Fruit fly (Drosophila melanogaster): ENCODE results near the gene CG32269.
A peak's percentile ranks its signal among the peaks of the same experiment; 100 is the strongest.

The CG32269 gene

DNA sequence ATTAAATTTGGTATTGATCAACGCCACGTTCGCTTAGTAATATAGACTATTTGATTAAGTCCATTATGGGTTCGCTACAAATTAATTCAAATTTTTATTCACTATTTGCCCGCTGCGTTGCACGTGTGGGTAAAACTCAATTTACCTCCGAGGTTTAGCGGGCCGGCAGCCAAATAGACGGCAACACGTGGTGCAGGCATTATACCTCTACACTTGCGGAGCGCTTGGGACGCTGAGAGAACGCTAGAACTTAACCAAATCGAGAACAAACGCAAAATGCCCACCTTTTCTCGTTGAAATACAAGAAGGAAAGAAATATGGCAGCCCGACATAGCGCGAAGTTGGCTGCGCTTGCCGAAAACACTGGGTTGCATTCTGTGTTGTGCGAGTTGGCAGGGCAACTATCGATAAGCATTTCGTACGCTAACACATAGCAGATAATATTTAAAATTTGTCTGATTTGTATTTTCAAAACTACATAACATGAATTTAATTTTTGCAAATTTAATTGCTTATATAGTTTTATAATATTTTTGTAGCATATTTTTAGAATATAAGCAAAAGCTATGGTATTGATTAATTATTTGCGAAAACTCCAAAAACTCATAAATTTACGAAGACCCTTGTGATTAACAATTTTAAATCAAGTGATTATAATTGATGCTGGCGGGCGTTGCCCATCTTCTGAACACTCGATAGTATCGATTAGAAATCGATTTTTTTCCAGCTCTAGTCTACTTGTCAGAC, 14.0 kb upstream of the CG32269 start, which contains the start of the genes RpL28 and eIF1 (continued):
- peak; percentile 100 for TF ChIP-seq CG2116 (GFP tag; optimal IDR thresholded peaks at IDR 0.05)
- TF ChIP-seq CG18764 (GFP tag; optimal IDR thresholded peaks at IDR 0.05): peak; percentile 88
- peak; percentile 86 for TF ChIP-seq dati (GFP tag; IDR thresholded peaks at IDR 0.05)
- TF ChIP-seq dan (GFP tag; IDR thresholded peaks at IDR 0.05): no peak
- peak; percentile 78 for TF ChIP-seq CG13287 (GFP tag; IDR thresholded peaks at IDR 0.05; ENCODE audit: partially characterized antibody)
- peak; percentile 59; the same call in 2 of the 3 replicates for TF ChIP-seq croc (GFP tag; conservative IDR thresholded peaks at IDR 0.05)
- TF ChIP-seq Taf1 (GFP tag; IDR thresholded peaks at IDR 0.05): peak; percentile 45; the same call in 1 of the 2 replicates
- TF ChIP-seq CG6272 (GFP tag; IDR thresholded peaks at IDR 0.05): peak; percentile 76
- TF ChIP-seq D19B (GFP tag; optimal IDR thresholded peaks at IDR 0.05): peak; percentile 83
- peak; percentile 70; the same call in 2 of the 3 replicates for TF ChIP-seq CG6791 (GFP tag; IDR thresholded peaks at IDR 0.05; ENCODE audit: partially characterized antibody)
- peak; percentile 83 for TF ChIP-seq CG18262 (tag; optimal IDR thresholded peaks at IDR 0.05)
- TF ChIP-seq slp2 (GFP tag; optimal IDR thresholded peaks at IDR 0.05): peak; percentile 89
- TF ChIP-seq CG9876 (GFP tag; optimal IDR thresholded peaks at IDR 0.05): peak; percentile 95
- TF ChIP-seq Side (GFP tag; optimal IDR thresholded peaks at IDR 0.05): peak; percentile 93
- no peak for TF ChIP-seq Lim3 (GFP tag; IDR thresholded peaks at IDR 0.05)
- TF ChIP-seq h (optimal IDR thresholded peaks at IDR 0.05): no peak
- peak; percentile 64 for TF ChIP-seq CG4282 (GFP tag; optimal IDR thresholded peaks at IDR 0.05)
- TF ChIP-seq Neu2 (GFP tag; optimal IDR thresholded peaks at IDR 0.05; ENCODE audit: borderline replicate concordance): peak; percentile 22
- peak; percentile 100 for TF ChIP-seq CG13123 (GFP tag; optimal IDR thresholded peaks at IDR 0.05)
- TF ChIP-seq CG6689 (GFP tag; IDR thresholded peaks at IDR 0.05): peak; percentile 73
- TF ChIP-seq Drgx (GFP tag; IDR thresholded peaks at IDR 0.05): no peak
- peak; percentile 72 for TF ChIP-seq inv (GFP tag; IDR thresholded peaks at IDR 0.05; ENCODE audit: partially characterized antibody)
- 0 out of 3 replicates have a peak, but pooled peaks have one; percentile 29 for TF ChIP-seq z (GFP tag; IDR thresholded peaks at IDR 0.05)
- TF ChIP-seq sob (GFP tag; IDR thresholded peaks at IDR 0.05): peak; percentile 91
- peak; percentile 52 for TF ChIP-seq gsb-n (tag; optimal IDR thresholded peaks at IDR 0.05)
- peak; percentile 85 for TF ChIP-seq sim (GFP tag; IDR thresholded peaks at IDR 0.05)
- peak; percentile 82 for TF ChIP-seq p53 (GFP tag; optimal IDR thresholded peaks at IDR 0.05)
- 0 out of 4 replicates have a peak, but pooled peaks have one; percentile 53 for TF ChIP-seq chinmo (GFP tag; IDR thresholded peaks at IDR 0.05; ENCODE audit: partially characterized antibody)
- peak; percentile 96 for TF ChIP-seq ash1 (GFP tag; optimal IDR thresholded peaks at IDR 0.05)
- TF ChIP-seq CG42726 (GFP tag; IDR thresholded peaks at IDR 0.05; ENCODE audit: partially characterized antibody): no peak; the same call in none of the 2 replicates
- peak; percentile 87 for TF ChIP-seq row (GFP tag; IDR thresholded peaks at IDR 0.05)
- TF ChIP-seq nerfin-1 (tag; optimal IDR thresholded peaks at IDR 0.05): peak; percentile 85
- TF ChIP-seq fu2 (GFP tag; optimal IDR thresholded peaks at IDR 0.05): peak; percentile 81
- no peak for TF ChIP-seq sd (tag; optimal IDR thresholded peaks at IDR 0.05)
- peak; percentile 90 for TF ChIP-seq Atf3 (GFP tag; optimal IDR thresholded peaks at IDR 0.05)
- peak; percentile 98 for TF ChIP-seq CG7987 (GFP tag; optimal IDR thresholded peaks at IDR 0.05)
- TF ChIP-seq B-H1 (GFP tag; IDR thresholded peaks at IDR 0.05): peak; percentile 81
- TF ChIP-seq CG14050 (GFP tag; IDR thresholded peaks at IDR 0.05): peak; percentile 85
- TF ChIP-seq disco-r (GFP tag; optimal IDR thresholded peaks at IDR 0.05): peak; percentile 91
- no peak for TF ChIP-seq sc (optimal IDR thresholded peaks at IDR 0.05)
- peak; percentile 92 for TF ChIP-seq sc (GFP tag; optimal IDR thresholded peaks at IDR 0.05)
- no peak for TF ChIP-seq Lpt (GFP tag; optimal IDR thresholded peaks at IDR 0.05)
- no peak; the same call in none of the 2 replicates for TF ChIP-seq ato (GFP tag; IDR thresholded peaks at IDR 0.05; ENCODE audit: partially characterized antibody)
- peak; percentile 82 for TF ChIP-seq mam (GFP tag; optimal IDR thresholded peaks at IDR 0.05)
- peak; percentile 91 for TF ChIP-seq slbo (GFP tag; IDR thresholded peaks at IDR 0.05)
- peak; percentile 79 for TF ChIP-seq stc (GFP tag; IDR thresholded peaks at IDR 0.05)
- peak; percentile 62 for TF ChIP-seq HLH4C (GFP tag; IDR thresholded peaks at IDR 0.05; ENCODE audit: partially characterized antibody)
- peak; percentile 85 for TF ChIP-seq pzg (GFP tag; optimal IDR thresholded peaks at IDR 0.05)
- TF ChIP-seq Dip3 (GFP tag; optimal IDR thresholded peaks at IDR 0.05): peak; percentile 91
- TF ChIP-seq corto (GFP tag; optimal IDR thresholded peaks at IDR 0.05): peak; percentile 40
